Worm (Caenorhabditis elegans): ENCODE measurements around the gene F59E12.3.
A peak's percentile ranks its signal among the peaks of the same experiment; 100 is the strongest.

F59E12.3 gene

ce11 chrII:5661735-5662177 is 23.6 kb downstream of the F59E12.3 start (continued):
- TF ChIP-seq hrde-1 (tag; optimal IDR thresholded peaks at IDR 0.05; ENCODE audit: borderline replicate concordance) (peak; percentile 94), Y53G8AR.9 (GFP tag; conservative IDR thresholded peaks at IDR 0.05) (peak; percentile 97), bed-2 (GFP tag; IDR thresholded peaks at IDR 0.05) (peak; percentile 72; the same call in 1 of the 2 replicates), athp-1 (tag; optimal IDR thresholded peaks at IDR 0.05) (peak; percentile 99), nhr-179 (tag; optimal IDR thresholded peaks at IDR 0.05) (peak; percentile 12), aptf-2 (GFP tag; conservative IDR thresholded peaks at IDR 0.05) (peak; percentile 86), F39B2.1 (GFP tag; IDR thresholded peaks at IDR 0.05) (peak; percentile 90), B0019.2 (GFP tag; conservative IDR thresholded peaks at IDR 0.05) (peak; percentile 67), ztf-3 (GFP tag; optimal IDR thresholded peaks at IDR 0.05) (peak; percentile 94), ztf-6 (GFP tag; IDR thresholded peaks at IDR 0.05) (peak; percentile 83), mcd-1 (GFP tag; IDR thresholded peaks at IDR 0.05) (peak; percentile 91), sptf-2 (GFP tag; optimal IDR thresholded peaks at IDR 0.05) (no peak), aptf-3 (GFP tag; IDR thresholded peaks at IDR 0.05) (peak; percentile 99), hlh-26 (GFP tag; conservative IDR thresholded peaks at IDR 0.05) (0 out of 2 replicates have a peak, but pooled peaks have one; percentile 78), tbx-9 (tag; optimal IDR thresholded peaks at IDR 0.05; ENCODE audit: borderline replicate concordance) (peak; percentile 99), F33H1.4 (GFP tag; IDR thresholded peaks at IDR 0.05) (no peak; the same call in 1 of the 2 replicates), pbrm-1 (GFP tag; IDR thresholded peaks at IDR 0.05) (peak; percentile 96), unc-130 (GFP tag; optimal IDR thresholded peaks at IDR 0.05) (peak; percentile 65), sea-2 (GFP tag; IDR thresholded peaks at IDR 0.05) (peak; percentile 96), ceh-58 (GFP tag; IDR thresholded peaks at IDR 0.05) (peak; percentile 97), lsl-1 (GFP tag; optimal IDR thresholded peaks at IDR 0.05) (no peak), Y56A3A.18 (GFP tag; IDR thresholded peaks at IDR 0.05) (peak; percentile 93), nhr-27 (tag; optimal IDR thresholded peaks at IDR 0.05) (peak; percentile 98), K12H6.12 (tag; optimal IDR thresholded peaks at IDR 0.05) (peak; percentile 90), rcor-1 (GFP tag; IDR thresholded peaks at IDR 0.05) (peak; percentile 79), snpc-4 (GFP tag; optimal IDR thresholded peaks at IDR 0.05) (peak; percentile 51), snpc-4 (tag; optimal IDR thresholded peaks at IDR 0.05) (peak in 2 of 4 experiments; percentile 82 to 84), fkh-3 (tag; optimal IDR thresholded peaks at IDR 0.05) (peak; percentile 99), ZK185.1 (tag; optimal IDR thresholded peaks at IDR 0.05; ENCODE audit: poor library complexity, severe bottlenecking) (peak; percentile 74), zfh-2 (GFP tag; conservative IDR thresholded peaks at IDR 0.05) (peak; percentile 98), ccch-3 (GFP tag; optimal IDR thresholded peaks at IDR 0.05) (no peak), F49E8.2 (tag; optimal IDR thresholded peaks at IDR 0.05; ENCODE audit: insufficient read depth) (peak; percentile 33), efl-1 (GFP tag; optimal IDR thresholded peaks at IDR 0.05) (no peak), F55B11.4 (tag; optimal IDR thresholded peaks at IDR 0.05; ENCODE audit: borderline replicate concordance, insufficient read depth) (no peak), C06A6.2 (GFP tag; conservative IDR thresholded peaks at IDR 0.05) (peak; percentile 92), ceh-79 (tag; optimal IDR thresholded peaks at IDR 0.05) (peak; percentile 99), nfya-2 (GFP tag; IDR thresholded peaks at IDR 0.05) (peak; percentile 99), T07F8.4 (tag; optimal IDR thresholded peaks at IDR 0.05) (no peak), chd-7 (tag; optimal IDR thresholded peaks at IDR 0.05) (peak; percentile 99)

Measured in whole organism, young adult.